Fruit fly (Drosophila melanogaster) whole organism, embryonic: ENCODE results near the gene raptor.

ENCODE experiments used
- B-H1 ChIP-seq: fragments of 200-800 bp; sonication (Bioruptor generic); IDR thresholded peaks from 3 replicates; pipeline ENCODE4 v1.3.6; 2022; ENCODE audit warnings: missing biosample characterization, missing genetic modification characterization
- CG1024 ChIP-seq: fragments of 200-800 bp; sonication (Bioruptor generic); IDR thresholded peaks from 2 replicates; pipeline ENCODE4 v1.3.6; 2022; ENCODE audit warnings: missing biosample characterization, missing genetic modification characterization
- CG11696 ChIP-seq: fragments of 200-800 bp; sonication (Bioruptor generic); IDR thresholded peaks from 2 replicates; pipeline ENCODE4 v1.3.6; 2022; ENCODE audit warnings: missing biosample characterization, missing genetic modification characterization
- CG12155 ChIP-seq: fragments of 200-800 bp; sonication (Bioruptor generic); optimal IDR thresholded peaks from 3 replicates; lab custom pipeline; 2016; ENCODE audit warnings: missing biosample characterization, missing genetic modification characterization
- CG13296 ChIP-seq: fragments of 200-800 bp; sonication (Bioruptor generic); optimal IDR thresholded peaks from 3 replicates; lab custom pipeline; 2018; ENCODE audit warnings: missing biosample characterization, mild to moderate bottlenecking, missing genetic modification characterization
- CG14441 ChIP-seq: fragments of 200-800 bp; sonication (Bioruptor generic); IDR thresholded peaks from 2 replicates; pipeline ENCODE4 v1.3.6; 2022; ENCODE audit warnings: missing biosample characterization, missing genetic modification characterization
- CG14710 ChIP-seq: fragments of 200-800 bp; sonication (Bioruptor generic); optimal IDR thresholded peaks from 3 replicates; lab custom pipeline; 2019; ENCODE audit warnings: missing biosample characterization, mild to moderate bottlenecking, missing genetic modification characterization, moderate library complexity
- CG16815 ChIP-seq: fragments of 200-800 bp; sonication (Bioruptor generic); optimal IDR thresholded peaks from 3 replicates; lab custom pipeline; 2017; ENCODE audit warnings: missing biosample characterization, mild to moderate bottlenecking, missing genetic modification characterization
- CG16863 ChIP-seq: fragments of 200-800 bp; sonication (Bioruptor generic); optimal IDR thresholded peaks from 3 replicates; lab custom pipeline; 2016; ENCODE audit warnings: missing biosample characterization, missing genetic modification characterization
- CG17361 ChIP-seq: fragments of 200-800 bp; sonication (Bioruptor generic); IDR thresholded peaks from 3 replicates; pipeline ENCODE4 v1.3.6; 2022; ENCODE audit warnings: missing biosample characterization, missing genetic modification characterization
- CG18599 ChIP-seq: fragments of 200-800 bp; sonication (Bioruptor generic); optimal IDR thresholded peaks from 3 replicates; lab custom pipeline; 2017; ENCODE audit warnings: missing biosample characterization, missing genetic modification characterization, mild to moderate bottlenecking, moderate library complexity, missing genetic modification reagents
- CG18619 ChIP-seq: fragments of 200-800 bp; sonication (Bioruptor generic); optimal IDR thresholded peaks from 3 replicates; lab custom pipeline; 2017; ENCODE audit warnings: missing biosample characterization, mild to moderate bottlenecking, missing genetic modification characterization
- CG2678 ChIP-seq: fragments of 200-800 bp; sonication (Bioruptor generic); optimal IDR thresholded peaks from 3 replicates; lab custom pipeline; 2019; ENCODE audit warnings: missing biosample characterization, mild to moderate bottlenecking, missing genetic modification characterization, moderate library complexity
- CG31441 ChIP-seq: fragments of 200-800 bp; sonication (Bioruptor generic); IDR thresholded peaks from 2 replicates; pipeline ENCODE4 v1.3.6; 2022; ENCODE audit warnings: missing biosample characterization, missing genetic modification characterization
- CG32532 ChIP-seq: fragments of 200-800 bp; sonication (Bioruptor generic); IDR thresholded peaks from 2 replicates; pipeline ENCODE4 v1.3.6; 2022; ENCODE audit warnings: missing biosample characterization, missing genetic modification characterization
- CG4360 ChIP-seq: fragments of 200-800 bp; sonication (Bioruptor generic); IDR thresholded peaks from 2 replicates; pipeline ENCODE4 v1.3.6; 2022; ENCODE audit warnings: missing biosample characterization, missing genetic modification characterization
- CG4404 ChIP-seq: fragments of 200-800 bp; sonication (Bioruptor generic); IDR thresholded peaks from 2 replicates; pipeline ENCODE4 v1.3.6; 2022; ENCODE audit warnings: missing biosample characterization, missing genetic modification characterization
- CG5245 ChIP-seq: fragments of 200-800 bp; sonication (Bioruptor generic); optimal IDR thresholded peaks from 3 replicates; lab custom pipeline; 2016; ENCODE audit warnings: missing biosample characterization, missing genetic modification characterization
- CG6791 ChIP-seq: fragments of 200-800 bp; sonication (Bioruptor generic); IDR thresholded peaks from 3 replicates; pipeline ENCODE4 v1.3.6; 2022; ENCODE audit warnings: missing biosample characterization, missing genetic modification characterization; ENCODE audit not compliant: partially characterized antibody
- CG8290 ChIP-seq, 3 experiments: fragments of 200-800 bp; sonication (Bioruptor generic); optimal IDR thresholded peaks; 2 replicates each; lab custom pipeline; 2016 to 2019; ENCODE audit warnings: missing biosample characterization in 3 of 3, missing genetic modification characterization in 3 of 3, mild to moderate bottlenecking in 2 of 3, moderate library complexity in 1 of 3
- CG8478 ChIP-seq: fragments of >200 bp; optimal IDR thresholded peaks from 2 replicates; lab custom pipeline; 2018
- CG9727 ChIP-seq: fragments of 200-800 bp; sonication (Bioruptor generic); optimal IDR thresholded peaks from 3 replicates; lab custom pipeline; 2017; ENCODE audit warnings: missing biosample characterization, mild to moderate bottlenecking, missing genetic modification characterization
- CG9797 ChIP-seq: fragments of 200-800 bp; sonication (Bioruptor generic); optimal IDR thresholded peaks from 3 replicates; lab custom pipeline; 2018; ENCODE audit warnings: missing biosample characterization, mild to moderate bottlenecking, missing genetic modification characterization
- Lhr ChIP-seq: fragments of 200-800 bp; sonication (Bioruptor generic); optimal IDR thresholded peaks from 3 replicates; lab custom pipeline; 2017; ENCODE audit warnings: mild to moderate bottlenecking, missing biosample characterization, missing genetic modification reagents, missing genetic modification characterization
- Nf-YA ChIP-seq: fragments of 200-800 bp; sonication (Bioruptor generic); IDR thresholded peaks from 2 replicates; pipeline ENCODE4 v1.3.6; 2022; ENCODE audit warnings: missing biosample characterization, missing genetic modification characterization
- Scr ChIP-seq: fragments of 200-800 bp; sonication (Bioruptor generic); IDR thresholded peaks from 2 replicates; pipeline ENCODE4 v1.3.6; 2022; ENCODE audit warnings: missing biosample characterization, missing genetic modification characterization; ENCODE audit not compliant: partially characterized antibody
- Sin3A ChIP-seq: fragments of >200 bp; optimal IDR thresholded peaks from 2 replicates; lab custom pipeline; 2018
- Xbp1 ChIP-seq: fragments of 200-800 bp; sonication (Bioruptor generic); optimal IDR thresholded peaks from 3 replicates; lab custom pipeline; 2016; ENCODE audit warnings: missing biosample characterization, mild to moderate bottlenecking, missing genetic modification characterization
- amos ChIP-seq: fragments of 200-800 bp; sonication (Bioruptor generic); IDR thresholded peaks from 2 replicates; pipeline ENCODE4 v1.3.6; 2022; ENCODE audit warnings: missing biosample characterization, missing genetic modification characterization; ENCODE audit not compliant: partially characterized antibody
- bowl ChIP-seq: fragments of 200-800 bp; sonication (Bioruptor generic); IDR thresholded peaks from 2 replicates; pipeline ENCODE4 v1.3.6; 2022; ENCODE audit warnings: missing biosample characterization, missing genetic modification characterization
- caup ChIP-seq: fragments of 200-800 bp; sonication (Bioruptor generic); optimal IDR thresholded peaks from 3 replicates; lab custom pipeline; 2017; ENCODE audit warnings: missing biosample characterization, mild to moderate bottlenecking, missing genetic modification characterization, moderate library complexity; ENCODE audit not compliant: severe bottlenecking
- dysf ChIP-seq: fragments of 200-800 bp; sonication (Bioruptor generic); IDR thresholded peaks from 3 replicates; pipeline ENCODE4 v1.3.6; 2022; ENCODE audit warnings: missing biosample characterization, missing genetic modification characterization
- fd96Cb ChIP-seq: fragments of 200-800 bp; sonication (Bioruptor generic); optimal IDR thresholded peaks from 2 replicates; lab custom pipeline; 2018; ENCODE audit warnings: missing biosample characterization, mild to moderate bottlenecking, missing genetic modification characterization, moderate library complexity
- fru ChIP-seq: fragments of >200 bp; optimal IDR thresholded peaks from 2 replicates; lab custom pipeline; 2017
- ftz-f1 ChIP-seq: fragments of 200-800 bp; sonication (Bioruptor generic); optimal IDR thresholded peaks from 2 replicates; lab custom pipeline; 2016; ENCODE audit warnings: missing biosample characterization, missing genetic modification characterization
- fu2 ChIP-seq: fragments of 200-800 bp; sonication (Bioruptor generic); optimal IDR thresholded peaks from 2 replicates; lab custom pipeline; 2016; ENCODE audit warnings: missing biosample characterization, missing genetic modification characterization
- gfzf ChIP-seq: fragments of 200-800 bp; sonication (Bioruptor generic); optimal IDR thresholded peaks from 2 replicates; lab custom pipeline; 2016; ENCODE audit warnings: missing biosample characterization, mild to moderate bottlenecking, missing genetic modification characterization, moderate library complexity
- h ChIP-seq: fragments of >200 bp; optimal IDR thresholded peaks from 2 replicates; lab custom pipeline; 2017
- ind ChIP-seq: fragments of 200-800 bp; sonication (Bioruptor generic); optimal IDR thresholded peaks from 3 replicates; lab custom pipeline; 2016; ENCODE audit warnings: missing biosample characterization, missing genetic modification characterization
- jumu ChIP-seq: fragments of 200-800 bp; sonication (Bioruptor generic); optimal IDR thresholded peaks from 3 replicates; lab custom pipeline; 2016; ENCODE audit warnings: missing biosample characterization, missing genetic modification characterization
- lmd ChIP-seq: fragments of 200-800 bp; sonication (Bioruptor generic); IDR thresholded peaks from 2 replicates; pipeline ENCODE4 v1.3.6; 2022; ENCODE audit warnings: missing biosample characterization, missing genetic modification characterization
- lola ChIP-seq, 3 experiments: fragments of >200 bp in 2 of 3; fragments of 200-800 bp in 1 of 3; sonication (Bioruptor generic) in 1 of 3; optimal IDR thresholded peaks; 2 replicates each; lab custom pipeline; 2017 to 2019; ENCODE audit warnings: missing biosample characterization in 3 of 3, missing genetic modification characterization in 3 of 3, mild to moderate bottlenecking in 1 of 3, moderate library complexity in 1 of 3
- maf-S ChIP-seq: fragments of 200-800 bp; sonication (Bioruptor generic); optimal IDR thresholded peaks from 2 replicates; lab custom pipeline; 2016; ENCODE audit warnings: missing biosample characterization, missing genetic modification characterization
- mam ChIP-seq: fragments of 200-800 bp; sonication (Bioruptor generic); optimal IDR thresholded peaks from 3 replicates; lab custom pipeline; 2016; ENCODE audit warnings: missing biosample characterization, missing genetic modification characterization
- pho ChIP-seq: fragments of 200-800 bp; sonication (Bioruptor generic); optimal IDR thresholded peaks from 2 replicates; lab custom pipeline; 2016; ENCODE audit warnings: missing biosample characterization, missing genetic modification characterization
- pzg ChIP-seq: fragments of 200-800 bp; sonication (Bioruptor generic); optimal IDR thresholded peaks from 3 replicates; lab custom pipeline; 2018; ENCODE audit warnings: missing biosample characterization, mild to moderate bottlenecking, missing genetic modification characterization, moderate library complexity
- run ChIP-seq: fragments of 200-800 bp; sonication (Bioruptor generic); optimal IDR thresholded peaks from 3 replicates; lab custom pipeline; 2018; ENCODE audit warnings: missing biosample characterization, mild to moderate bottlenecking, missing genetic modification characterization
- sug ChIP-seq: fragments of 200-800 bp; optimal IDR thresholded peaks from 2 replicates; lab custom pipeline; 2019; ENCODE audit warnings: missing biosample characterization, mild to moderate bottlenecking, missing genetic modification characterization, moderate library complexity
- trem ChIP-seq: fragments of 200-800 bp; optimal IDR thresholded peaks from 3 replicates; lab custom pipeline; 2019; ENCODE audit warnings: missing biosample characterization, mild to moderate bottlenecking, missing genetic modification characterization, moderate library complexity
- vvl ChIP-seq: fragments of 200-800 bp; sonication (Bioruptor generic); IDR thresholded peaks from 2 replicates; pipeline ENCODE4 v1.3.6; 2022; ENCODE audit warnings: missing biosample characterization, missing genetic modification characterization

The raptor gene

DNA sequence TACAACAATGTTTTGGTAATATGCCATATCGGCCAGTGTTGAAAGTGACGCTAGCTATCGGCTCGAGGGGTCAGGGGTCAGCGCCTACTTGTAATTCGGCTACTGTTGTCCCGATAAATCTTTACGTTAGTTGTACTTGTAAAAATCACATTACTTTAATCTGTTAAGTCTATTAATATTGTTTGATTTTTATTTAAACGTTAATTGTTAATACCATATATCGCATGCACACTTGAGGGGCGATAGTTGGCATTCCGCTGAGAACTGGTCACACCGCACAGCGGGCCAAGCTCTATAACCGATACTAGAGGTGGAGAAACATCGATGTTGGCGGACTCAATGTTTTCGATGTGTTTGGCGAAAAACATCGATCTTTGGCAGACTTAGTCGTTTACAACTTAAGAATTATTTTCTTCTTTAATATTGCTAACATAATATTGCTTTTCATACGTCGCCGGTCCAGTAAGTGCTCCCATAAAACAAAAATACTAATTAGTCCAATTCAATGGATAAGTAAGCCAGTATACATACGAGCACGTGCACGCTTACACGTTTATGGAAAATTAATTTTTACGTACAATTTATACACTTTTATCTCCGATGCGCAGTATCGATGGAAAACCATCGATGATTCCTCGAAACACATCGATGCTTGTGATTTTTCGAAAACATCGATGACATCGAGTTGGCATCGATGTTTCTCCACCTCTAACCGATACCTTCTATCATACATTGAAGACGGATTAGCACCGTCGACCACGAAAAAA lies 52.6 kb downstream of the raptor start, which contains the start of the genes rux and MCTS1 (continued):
- TF ChIP-seq fu2 (GFP tag; lab: Kevin White, UChicago) (peak; percentile 17), fru (no peak), CG1024 (GFP tag; lab: Robert Waterston, UW) (no peak), h (lab: Kevin White, UChicago) (no peak), jumu (GFP tag; lab: Kevin White, UChicago) (peak; percentile 15), CG11696 (GFP tag; lab: Robert Waterston, UW) (no peak), Sin3A (lab: Kevin White, UChicago) (peak; percentile 97), Xbp1 (peak; percentile 19), CG14710 (peak; percentile 55), CG8290 (GFP tag; optimal IDR thresholded peaks at IDR 0.05; lab: Kevin White, UChicago) (peak; percentile 60), CG8290 (tag; optimal IDR thresholded peaks at IDR 0.05; lab: Kevin White, UChicago) (peak; percentile 73 to 93), amos (GFP tag; lab: Robert Waterston, UW) (peak; percentile 94), gfzf (GFP tag; lab: Kevin White, UChicago) (peak; percentile 65), pho (peak; percentile 25), CG9727 (peak; percentile 45), maf-S (GFP tag; lab: Kevin White, UChicago) (no peak), lmd (GFP tag; lab: Robert Waterston, UW) (peak; percentile 45; the same call in 1 of the 2 replicates), CG8478 (no peak), CG31441 (0 out of 2 replicates have a peak, but pooled peaks have one; percentile 48), CG9797 (peak; percentile 80), fd96Cb (tag; lab: Kevin White, UChicago) (peak; percentile 5), CG4360 (GFP tag; lab: Robert Waterston, UW) (no peak), CG6791 (GFP tag; lab: Robert Waterston, UW) (peak; percentile 89), lola (GFP tag; optimal IDR thresholded peaks at IDR 0.05; lab: Kevin White, UChicago) (peak in 1 of 3 experiments; percentile 19), trem (tag; lab: Kevin White, UChicago) (peak; percentile 65), CG13296 (GFP tag; lab: Kevin White, UChicago) (no peak), ftz-f1 (GFP tag; lab: Kevin White, UChicago) (no peak), B-H1 (no peak), Scr (GFP tag; lab: Robert Waterston, UW) (peak; percentile 96), CG5245 (peak; percentile 2), CG4404 (GFP tag; lab: Robert Waterston, UW) (peak; percentile 37), dysf (peak; percentile 42; the same call in 1 of the 3 replicates), run (tag; lab: Kevin White, UChicago) (no peak), mam (GFP tag; lab: Kevin White, UChicago) (peak; percentile 49), CG18599 (GFP tag; lab: Kevin White, UChicago) (peak; percentile 1), pzg (GFP tag; lab: Kevin White, UChicago) (peak; percentile 57), bowl (no peak), vvl (0 out of 2 replicates have a peak, but pooled peaks have one; percentile 34), CG16815 (GFP tag; lab: Kevin White, UChicago) (peak; percentile 37), Nf-YA (GFP tag; lab: Robert Waterston, UW) (no peak), ind (peak; percentile 43), caup (GFP tag; lab: Kevin White, UChicago) (no peak), CG12155 (GFP tag; lab: Kevin White, UChicago) (peak; percentile 29), CG32532 (peak; percentile 44; the same call in 1 of the 2 replicates), CG18619 (GFP tag; lab: Kevin White, UChicago) (peak; percentile 17), CG2678 (peak; percentile 40), Lhr (GFP tag; lab: Kevin White, UChicago) (peak; percentile 77), CG16863 (GFP tag; lab: Kevin White, UChicago) (peak; percentile 59), sug (tag; lab: Kevin White, UChicago) (peak; percentile 31), CG17361 (peak; percentile 67), CG14441 (no peak)
